Worm (Caenorhabditis elegans) whole organism, L4 larva: ENCODE measurements around the gene K03H1.7.

Experiments
- D1046.2 ChIP-seq: fragments of 200-800 bp; sonication (Bioruptor generic); IDR thresholded peaks from 2 replicates; pipeline ENCODE4 v1.3.6; 2022; ENCODE audit warnings: missing genetic modification characterization, missing compliant biosample characterization
- F44E2.7 ChIP-seq: fragments of 200-800 bp; sonication (Bioruptor generic); IDR thresholded peaks from 2 replicates; pipeline ENCODE4 v2.1.2; 2022; ENCODE audit warnings: missing genetic modification characterization, missing compliant biosample characterization
- R02D3.7 ChIP-seq: fragments of 150-350 bp; sonication (generic microtip); optimal IDR thresholded peaks from 3 replicates; lab custom pipeline; 2014; ENCODE audit warnings: missing biosample characterization, missing genetic modification characterization
- T20F7.1 ChIP-seq: fragments of 200-800 bp; sonication (Bioruptor generic); optimal IDR thresholded peaks from 2 replicates; lab custom pipeline; 2018; ENCODE audit warnings: mild to moderate bottlenecking, missing genetic modification characterization, missing compliant biosample characterization
- T26A8.4 ChIP-seq: fragments of 200-800 bp; sonication (Bioruptor generic); IDR thresholded peaks from 2 replicates; pipeline ENCODE4 v1.3.6; 2022; ENCODE audit warnings: missing genetic modification characterization, missing compliant biosample characterization
- Y75B8A.6 ChIP-seq: fragments of 200-800 bp; sonication (Bioruptor generic); IDR thresholded peaks from 2 replicates; pipeline ENCODE4 v1.3.6; 2022; ENCODE audit warnings: missing genetic modification reagents, missing genetic modification characterization, missing compliant biosample characterization
- ZK337.2 ChIP-seq: fragments of 200-800 bp; sonication (Bioruptor generic); IDR thresholded peaks from 2 replicates; pipeline ENCODE4 v1.3.6; 2022; ENCODE audit warnings: missing genetic modification reagents, missing genetic modification characterization, missing compliant biosample characterization
- aly-2 ChIP-seq: sonication (generic microtip); optimal IDR thresholded peaks from 2 replicates; lab custom pipeline; 2018; ENCODE audit warnings: missing biosample characterization, missing genetic modification characterization
- arid-1 ChIP-seq: fragments of 200-800 bp; sonication (Bioruptor generic); conservative IDR thresholded peaks from 2 replicates; pipeline ENCODE4 v1.3.6; 2022; ENCODE audit warnings: missing genetic modification reagents, missing genetic modification characterization, missing compliant biosample characterization
- ceh-32 ChIP-seq: sonication (generic microtip); optimal IDR thresholded peaks from 2 replicates; lab custom pipeline; 2016; ENCODE audit warnings: mild to moderate bottlenecking, missing genetic modification characterization, missing compliant biosample characterization; ENCODE audit not compliant: poor library complexity
- ceh-62 ChIP-seq: sonication (generic microtip); optimal IDR thresholded peaks from 2 replicates; lab custom pipeline; 2017; ENCODE audit warnings: missing biosample characterization, missing genetic modification characterization
- ces-1 ChIP-seq: fragments of 150-350 bp; sonication (generic microtip); optimal IDR thresholded peaks from 4 replicates; lab custom pipeline; 2014; ENCODE audit warnings: missing biosample characterization, missing genetic modification reagents, missing genetic modification characterization
- cey-2 ChIP-seq: sonication (generic microtip); optimal IDR thresholded peaks from 3 replicates; lab custom pipeline; 2017; ENCODE audit warnings: missing genetic modification characterization, mild to moderate bottlenecking, missing compliant biosample characterization, antibody characterized with exemption, borderline replicate concordance; ENCODE audit not compliant: insufficient read depth
- ctbp-1 ChIP-seq: fragments of 200-800 bp; sonication (Bioruptor generic); IDR thresholded peaks from 2 replicates; pipeline ENCODE4 v1.3.6; 2022; ENCODE audit warnings: missing genetic modification reagents, missing genetic modification characterization, missing compliant biosample characterization
- daf-16 ChIP-seq, 3 experiments: sonication (generic microtip); optimal IDR thresholded peaks; 2 replicates each; lab custom pipeline; 2016 to 2017; ENCODE audit warnings: missing genetic modification characterization in 3 of 3, missing genetic modification reagents in 3 of 3, mild to moderate bottlenecking in 2 of 3, missing compliant biosample characterization in 2 of 3, missing biosample characterization in 1 of 3, moderate library complexity in 1 of 3
- daf-8 ChIP-seq: fragments of 200-800 bp; sonication (Bioruptor generic); IDR thresholded peaks from 2 replicates; pipeline ENCODE4 v1.3.6; 2022; ENCODE audit warnings: missing genetic modification characterization, missing compliant biosample characterization
- dmd-6 ChIP-seq: fragments of 200-800 bp; sonication (Bioruptor generic); IDR thresholded peaks from 2 replicates; pipeline ENCODE4 v1.3.6; 2022; ENCODE audit warnings: missing genetic modification reagents, missing genetic modification characterization, missing compliant biosample characterization
- dve-1 ChIP-seq: sonication (generic microtip); optimal IDR thresholded peaks from 2 replicates; lab custom pipeline; 2017; ENCODE audit warnings: antibody characterized with exemption, mild to moderate bottlenecking, missing genetic modification characterization, missing compliant biosample characterization; ENCODE audit not compliant: insufficient read depth
- hif-1 ChIP-seq, 2 experiments: sonication (generic microtip); optimal IDR thresholded peaks; 2 replicates each; lab custom pipeline; 2016 to 2017; ENCODE audit warnings: missing compliant biosample characterization in 2 of 2, missing genetic modification characterization in 2 of 2, missing genetic modification reagents in 2 of 2, missing genotype in 2 of 2, mild to moderate bottlenecking in 1 of 2
- hlh-11 ChIP-seq: fragments of 200-800 bp; sonication (Bioruptor generic); optimal IDR thresholded peaks from 2 replicates; lab custom pipeline; 2018; ENCODE audit warnings: mild to moderate bottlenecking, missing genetic modification characterization, missing compliant biosample characterization
- hlh-30 ChIP-seq: sonication (generic microtip); optimal IDR thresholded peaks from 2 replicates; lab custom pipeline; 2017; ENCODE audit warnings: antibody characterized with exemption, mild to moderate bottlenecking, missing genetic modification characterization, missing compliant biosample characterization; ENCODE audit not compliant: insufficient read depth
- jun-1 ChIP-seq: fragments of 150-350 bp; optimal IDR thresholded peaks from 2 replicates; lab custom pipeline; 2014; ENCODE audit warnings: missing biosample characterization, missing genetic modification reagents, missing genetic modification characterization
- lin-1 ChIP-seq: fragments of 200-800 bp; sonication (Bioruptor generic); IDR thresholded peaks from 2 replicates; pipeline ENCODE4 v1.3.6; 2022; ENCODE audit warnings: missing genetic modification reagents, missing genetic modification characterization, missing compliant biosample characterization
- lin-39 ChIP-seq: fragments of 150-350 bp; optimal IDR thresholded peaks from 2 replicates; lab custom pipeline; 2014; ENCODE audit warnings: missing biosample characterization, missing genetic modification reagents, missing genetic modification characterization
- madf-5 ChIP-seq, 2 experiments: fragments of 200-800 bp; sonication (Bioruptor generic); IDR thresholded peaks; 2 replicates each; pipeline ENCODE4 v1.3.6; 2022; ENCODE audit warnings: missing compliant biosample characterization in 2 of 2, missing genetic modification characterization in 2 of 2
- mep-1 ChIP-seq: fragments of 150-350 bp; sonication (generic microtip); optimal IDR thresholded peaks from 3 replicates; lab custom pipeline; 2014; ENCODE audit warnings: missing biosample characterization, missing genetic modification characterization
- nhr-237 ChIP-seq: sonication (generic microtip); optimal IDR thresholded peaks from 2 replicates; lab custom pipeline; 2017; ENCODE audit warnings: missing biosample characterization, missing genetic modification characterization
- nhr-28 ChIP-seq: fragments of 150-350 bp; optimal IDR thresholded peaks from 2 replicates; lab custom pipeline; 2014; ENCODE audit warnings: missing biosample characterization, missing genetic modification characterization
- nhr-41 ChIP-seq: fragments of 200-800 bp; sonication (Bioruptor generic); IDR thresholded peaks from 2 replicates; pipeline ENCODE4 v1.3.6; 2022; ENCODE audit warnings: missing genetic modification reagents, missing genetic modification characterization, missing compliant biosample characterization
- nhr-42 ChIP-seq: fragments of 200-800 bp; sonication (Bioruptor generic); IDR thresholded peaks from 2 replicates; pipeline ENCODE4 v1.3.6; 2022; ENCODE audit warnings: missing genetic modification characterization, missing compliant biosample characterization
- nhr-77 ChIP-seq: fragments of 150-350 bp; optimal IDR thresholded peaks from 2 replicates; lab custom pipeline; 2014; ENCODE audit warnings: missing biosample characterization, missing genetic modification characterization
- saeg-2 ChIP-seq: fragments of 200-800 bp; sonication (Bioruptor generic); IDR thresholded peaks from 2 replicates; pipeline ENCODE4 v1.3.6; 2022; ENCODE audit warnings: missing genetic modification reagents, missing genetic modification characterization, missing compliant biosample characterization
- set-16 ChIP-seq: fragments of 200-800 bp; sonication (Bioruptor generic); IDR thresholded peaks from 2 replicates; pipeline ENCODE4 v1.3.6; 2022; ENCODE audit warnings: missing genetic modification reagents, missing genetic modification characterization, missing compliant biosample characterization
- snpc-1.2 ChIP-seq: fragments of 200-800 bp; sonication (Bioruptor generic); IDR thresholded peaks from 2 replicates; pipeline ENCODE4 v1.3.6; 2022; ENCODE audit warnings: missing genetic modification reagents, missing genetic modification characterization, missing compliant biosample characterization
- unc-62 ChIP-seq, 3 experiments: fragments of 150-350 bp in 1 of 3; sonication (generic microtip); optimal IDR thresholded peaks in 2 of 3; peaks in 1 of 3; 1 replicate in 1 of 3; 2 replicates in 2 of 3; lab custom pipeline; 2014 to 2017; ENCODE audit warnings: missing biosample characterization in 3 of 3, missing genetic modification characterization in 3 of 3, missing genetic modification reagents in 3 of 3, missing genotype in 1 of 3
- vab-7 ChIP-seq: fragments of 200-800 bp; sonication (Bioruptor generic); IDR thresholded peaks from 2 replicates; pipeline ENCODE4 v1.3.6; 2022; ENCODE audit warnings: missing genetic modification reagents, missing genetic modification characterization, missing compliant biosample characterization
- ztf-7 ChIP-seq: fragments of 150-350 bp; optimal IDR thresholded peaks from 2 replicates; lab custom pipeline; 2014; ENCODE audit warnings: missing biosample characterization, missing genetic modification characterization

K03H1.7 gene

ce11 chrIII:9930406-9930805 lies 16.8 kb upstream of the K03H1.7 start (continued):
- TF ChIP-seq set-16 (GFP tag; lab: Robert Waterston, UW) (no peak), T26A8.4 (peak; percentile 22; the same call in 1 of the 2 replicates), nhr-77 (peak; percentile 40), D1046.2 (GFP tag; lab: Robert Waterston, UW) (no peak), F44E2.7 (GFP tag; lab: Robert Waterston, UW) (no peak), lin-1 (GFP tag; lab: Robert Waterston, UW) (peak; percentile 36; the same call in 1 of the 2 replicates), ces-1 (GFP tag; lab: Kevin White, UChicago) (no peak), madf-5 (GFP tag; IDR thresholded peaks at IDR 0.05; lab: Robert Waterston, UW) (no peak), cey-2 (tag; lab: Kevin White, UChicago) (no peak), nhr-41 (GFP tag; lab: Robert Waterston, UW) (0 out of 2 replicates have a peak, but pooled peaks have one; percentile 9), hif-1 (tag; optimal IDR thresholded peaks at IDR 0.05; lab: Kevin White, UChicago) (no peak), R02D3.7 (tag; lab: Kevin White, UChicago) (no peak), ceh-32 (no peak), mep-1 (tag; lab: Kevin White, UChicago) (peak; percentile 56), jun-1 (tag; lab: Kevin White, UChicago) (no peak), ZK337.2 (GFP tag; lab: Robert Waterston, UW) (no peak), ztf-7 (tag; lab: Kevin White, UChicago) (no peak), nhr-28 (peak; percentile 63), snpc-1.2 (GFP tag; lab: Robert Waterston, UW) (no peak), arid-1 (GFP tag; lab: Robert Waterston, UW) (no peak), daf-8 (GFP tag; lab: Robert Waterston, UW) (no peak), nhr-237 (tag; lab: Kevin White, UChicago) (no peak), lin-39 (no peak), ctbp-1 (no peak), T20F7.1 (GFP tag; lab: Kevin White, UChicago) (peak; percentile 1), saeg-2 (GFP tag; lab: Robert Waterston, UW) (0 out of 2 replicates have a peak, but pooled peaks have one; percentile 51), aly-2 (tag; lab: Kevin White, UChicago) (no peak), nhr-42 (GFP tag; lab: Robert Waterston, UW) (no peak), Y75B8A.6 (GFP tag; lab: Robert Waterston, UW) (no peak)

- TF ChIP-seq hlh-11 (tag; lab: Kevin White, UChicago) (peak; percentile 67), dve-1 (tag; lab: Kevin White, UChicago) (peak; percentile 61), unc-62 (GFP tag; optimal IDR thresholded peaks at IDR 0.05 in 1 of 2; lab: Kevin White, UChicago) (peak in 1 of 2 experiments; percentile 50), unc-62 (tag; optimal IDR thresholded peaks at IDR 0.05; lab: Kevin White, UChicago) (no peak), ceh-62 (tag; lab: Kevin White, UChicago) (no peak), daf-16 (GFP tag; optimal IDR thresholded peaks at IDR 0.05; lab: Kevin White, UChicago) (no peak), daf-16 (tag; optimal IDR thresholded peaks at IDR 0.05; lab: Kevin White, UChicago) (peak; percentile 16), hif-1 (tag; optimal IDR thresholded peaks at IDR 0.05; lab: Kevin White, UChicago) (peak in 1 of 2 experiments; percentile 9), hlh-30 (tag; lab: Kevin White, UChicago) (peak; percentile 40), nhr-28 (peak; percentile 11), dmd-6 (GFP tag; lab: Robert Waterston, UW) (peak; percentile 66), vab-7 (GFP tag; lab: Robert Waterston, UW) (no peak)
Measured at ce11 chrIII:9932091-9932490, 15.1 kb upstream of the K03H1.7 start, which contains the start of gene dec-7. Gene dec-7, plus strand, starts transcription at chrIII:9932398.
